Fruit fly (Drosophila melanogaster) whole organism, embryonic: ENCODE results near the gene CG9928.

Experiments used
- CG10321 ChIP-seq: fragments of 200-800 bp; sonication (Bioruptor generic); IDR thresholded peaks from 2 replicates; pipeline ENCODE4 v1.3.6; 2022; ENCODE audit warnings: missing biosample characterization, missing genetic modification characterization
- CG12219 ChIP-seq: fragments of 200-800 bp; sonication (Bioruptor generic); optimal IDR thresholded peaks from 3 replicates; lab custom pipeline; 2018; ENCODE audit warnings: missing biosample characterization, mild to moderate bottlenecking, missing genetic modification characterization
- CG30431 ChIP-seq: fragments of 200-800 bp; sonication (Bioruptor generic); optimal IDR thresholded peaks from 2 replicates; lab custom pipeline; 2017; ENCODE audit warnings: missing biosample characterization, missing genetic modification characterization
- CG9817 ChIP-seq: fragments of 200-800 bp; sonication (Bioruptor generic); optimal IDR thresholded peaks from 2 replicates; lab custom pipeline; 2018; ENCODE audit warnings: missing biosample characterization, mild to moderate bottlenecking, missing genetic modification characterization, moderate library complexity
- cwo ChIP-seq: fragments of 200-800 bp; sonication (Bioruptor generic); optimal IDR thresholded peaks from 3 replicates; lab custom pipeline; 2017; ENCODE audit warnings: missing biosample characterization, missing genetic modification characterization, mild to moderate bottlenecking, moderate library complexity, missing genetic modification reagents

DNA sequence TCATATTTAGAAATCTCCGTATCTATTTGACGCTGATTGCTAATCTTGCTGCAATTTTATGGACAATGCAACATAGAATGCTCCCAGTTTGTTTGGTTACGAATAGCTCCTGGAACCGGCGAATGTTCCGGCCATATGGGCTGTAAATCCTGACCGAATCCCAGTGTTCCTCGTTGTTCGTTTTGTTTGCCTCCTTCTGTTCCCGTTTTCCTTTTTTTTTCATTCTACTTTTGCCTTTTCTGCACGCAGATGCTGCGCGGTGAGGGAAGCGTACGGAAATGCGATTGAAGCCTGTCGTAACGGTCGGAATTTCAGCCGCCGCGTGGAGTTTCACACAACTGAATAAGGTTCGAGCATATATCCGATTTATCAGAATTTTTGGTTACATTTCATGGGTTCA lies 33.4 kb upstream of the CG9928 start, which contains the start of gene CG43925:
- no peak for TF ChIP-seq CG12219 (GFP tag; lab: Kevin White, UChicago)
- no peak for TF ChIP-seq CG9817
- TF ChIP-seq cwo: no peak
- TF ChIP-seq CG30431 (GFP tag; lab: Kevin White, UChicago): no peak
- TF ChIP-seq CG10321 (GFP tag; lab: Robert Waterston, UW): no peak
